Worm (Caenorhabditis elegans): Measurements from ENCODE around the gene Y65A5A.2.

Gene Y65A5A.2

DNA sequence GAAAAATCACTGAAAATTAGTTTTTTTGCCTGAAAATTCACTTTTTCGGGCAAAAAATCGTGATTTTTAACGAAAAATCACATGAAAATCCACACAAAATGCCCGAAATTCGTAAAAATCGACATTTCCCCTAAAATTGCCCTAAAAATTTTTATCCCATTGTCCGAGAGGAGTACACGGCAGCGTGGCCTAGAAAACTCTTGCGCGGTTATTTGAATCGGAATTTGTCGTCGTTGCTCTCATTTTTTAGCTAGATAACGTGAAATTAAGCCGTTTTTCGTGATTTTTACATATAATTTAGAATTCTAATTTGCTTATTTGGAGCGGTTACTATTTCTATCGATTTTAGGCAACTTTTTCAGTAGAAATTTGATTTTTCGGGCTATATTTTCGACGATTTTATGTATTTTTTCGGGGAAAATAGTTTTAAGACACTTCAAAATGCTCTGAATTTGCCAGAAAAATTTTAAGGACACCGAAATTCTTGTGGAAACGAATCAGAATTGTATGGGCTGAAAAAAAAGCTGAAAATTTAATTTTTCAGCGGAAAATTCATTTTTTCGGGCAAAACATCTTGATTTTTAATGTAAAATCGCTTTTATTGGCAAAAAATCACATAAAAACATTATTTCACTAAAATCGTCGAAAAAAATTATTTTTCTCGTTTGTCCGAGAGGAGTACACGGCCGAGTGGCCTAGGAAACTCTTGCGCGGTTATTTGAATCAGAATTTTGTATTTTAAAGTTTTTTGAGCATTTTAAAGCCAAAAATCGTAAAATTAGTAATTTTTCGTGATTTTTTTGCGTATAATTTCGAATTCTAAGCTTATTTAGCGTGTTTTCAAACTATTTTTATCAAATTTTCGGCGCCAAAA lies 3.5 kb downstream of the Y65A5A.2 start (continued):
- TF ChIP-seq alr-1 (tag; optimal IDR thresholded peaks at IDR 0.05; ENCODE audit: borderline replicate concordance), result no peak
- TF ChIP-seq elt-2 (tag; optimal IDR thresholded peaks at IDR 0.05), result peak; percentile 72
- peak; percentile 98 for TF ChIP-seq irx-1 (tag; optimal IDR thresholded peaks at IDR 0.05)
- no peak for TF ChIP-seq ces-1 (GFP tag; optimal IDR thresholded peaks at IDR 0.05)
- peak; percentile 80 for TF ChIP-seq ceh-8 (GFP tag; optimal IDR thresholded peaks at IDR 0.05)
- no peak for TF ChIP-seq ets-5 (GFP tag; IDR thresholded peaks at IDR 0.05)
- peak; percentile 90 for TF ChIP-seq C04F5.9 (tag; optimal IDR thresholded peaks at IDR 0.05)
- TF ChIP-seq elt-3 (tag; optimal IDR thresholded peaks at IDR 0.05), result peak in 2 of 6 experiments; percentile 42 to 64
- no peak for TF ChIP-seq aha-1 (tag; optimal IDR thresholded peaks at IDR 0.05)
- no peak for TF ChIP-seq mef-2 (tag; optimal IDR thresholded peaks at IDR 0.05)
- no peak for TF ChIP-seq nhr-28 (tag; optimal IDR thresholded peaks at IDR 0.05)
- TF ChIP-seq jun-1 (tag; optimal IDR thresholded peaks at IDR 0.05), result peak; percentile 52
- TF ChIP-seq ztf-4 (tag; optimal IDR thresholded peaks at IDR 0.05), result peak; percentile 16
- peak; percentile 99 for TF ChIP-seq fkh-4 (tag; optimal IDR thresholded peaks at IDR 0.05; ENCODE audit: borderline replicate concordance)
- TF ChIP-seq snpc-4 (tag; optimal IDR thresholded peaks at IDR 0.05), result peak; percentile 50
- TF ChIP-seq F16B12.6 (tag; optimal IDR thresholded peaks at IDR 0.05), result peak; percentile 6
- peak; percentile 74 to 81 for TF ChIP-seq lsy-2 (tag; optimal IDR thresholded peaks at IDR 0.05)
- peak; percentile 73 for TF ChIP-seq fkh-8 (tag; optimal IDR thresholded peaks at IDR 0.05)
- peak; percentile 80 for TF ChIP-seq ceh-63 (GFP tag; optimal IDR thresholded peaks at IDR 0.05)
- peak; percentile 97 for TF ChIP-seq nhr-85 (tag)
- peak in 1 of 2 experiments; percentile 5 for TF ChIP-seq mdl-1 (tag; optimal IDR thresholded peaks at IDR 0.05)
- no peak for TF ChIP-seq sptf-1 (tag; optimal IDR thresholded peaks at IDR 0.05)
- TF ChIP-seq fkh-10 (GFP tag; optimal IDR thresholded peaks at IDR 0.05), result no peak
- TF ChIP-seq unc-86 (tag; optimal IDR thresholded peaks at IDR 0.05), result peak; percentile 87
- TF ChIP-seq pax-3 (tag; optimal IDR thresholded peaks at IDR 0.05), result peak; percentile 90
- TF ChIP-seq dsc-1 (tag; optimal IDR thresholded peaks at IDR 0.05), result peak; percentile 96
- TF ChIP-seq nhr-11 (tag; optimal IDR thresholded peaks at IDR 0.05), result peak; percentile 45
- peak; percentile 94 for TF ChIP-seq hlh-4 (tag; optimal IDR thresholded peaks at IDR 0.05)
- peak; percentile 89 for TF ChIP-seq nhr-20 (tag; optimal IDR thresholded peaks at IDR 0.05)
- peak; percentile 79 for TF ChIP-seq efl-3 (GFP tag; optimal IDR thresholded peaks at IDR 0.05)
- peak; percentile 73 for TF ChIP-seq isw-1 (GFP tag; IDR thresholded peaks at IDR 0.05)
- TF ChIP-seq lin-35 (GFP tag; optimal IDR thresholded peaks at IDR 0.05), result peak; percentile 92 to 97
- peak; percentile 93 for TF ChIP-seq mab-9 (GFP tag; IDR thresholded peaks at IDR 0.05)
- peak; percentile 87 for TF ChIP-seq xbp-1 (tag; optimal IDR thresholded peaks at IDR 0.05)
- peak; percentile 100 for TF ChIP-seq rnt-1 (tag; optimal IDR thresholded peaks at IDR 0.05)
- no peak for TF ChIP-seq zag-1 (tag; optimal IDR thresholded peaks at IDR 0.05)
- peak; percentile 85 for TF ChIP-seq Y116A8C.19 (tag; optimal IDR thresholded peaks at IDR 0.05; ENCODE audit: borderline replicate concordance)
- TF ChIP-seq swsn-7 (tag; optimal IDR thresholded peaks at IDR 0.05), result peak; percentile 88
- peak; percentile 98 for TF ChIP-seq lir-3 (tag; optimal IDR thresholded peaks at IDR 0.05; ENCODE audit: poor library complexity)
- TF ChIP-seq nhr-71 (tag; optimal IDR thresholded peaks at IDR 0.05), result peak; percentile 92
- TF ChIP-seq nhr-76 (tag; optimal IDR thresholded peaks at IDR 0.05), result no peak
- TF ChIP-seq ceh-88 (GFP tag; IDR thresholded peaks at IDR 0.05), result peak; percentile 77
- peak; percentile 79 for TF ChIP-seq grh-1 (GFP tag; IDR thresholded peaks at IDR 0.05)
- TF ChIP-seq hpl-2 (GFP tag; optimal IDR thresholded peaks at IDR 0.05), result no peak
- TF ChIP-seq vab-15 (tag; optimal IDR thresholded peaks at IDR 0.05), result no peak
- peak; percentile 97 for TF ChIP-seq egl-13 (tag; optimal IDR thresholded peaks at IDR 0.05)
- no peak for TF ChIP-seq nhr-84 (tag; optimal IDR thresholded peaks at IDR 0.05)
- TF ChIP-seq ztf-11 (tag; optimal IDR thresholded peaks at IDR 0.05), result peak in 1 of 2 experiments; percentile 98
- TF ChIP-seq snu-23 (GFP tag; optimal IDR thresholded peaks at IDR 0.05), result peak; percentile 88

All from whole organism, L1 larva.